Worm (Caenorhabditis elegans) whole organism, L3 larva: ENCODE measurements around the gene clc-28.

Experiments used
- egl-27 ChIP-seq: sonication (generic microtip); optimal IDR thresholded peaks from 4 replicates; lab custom pipeline; 2017; ENCODE audit warnings: missing biosample characterization, missing genetic modification reagents, missing genetic modification characterization
- lin-15B ChIP-seq: fragments of 150-350 bp; optimal IDR thresholded peaks from 2 replicates; lab custom pipeline; 2014; ENCODE audit warnings: missing biosample characterization, missing genetic modification characterization

DNA sequence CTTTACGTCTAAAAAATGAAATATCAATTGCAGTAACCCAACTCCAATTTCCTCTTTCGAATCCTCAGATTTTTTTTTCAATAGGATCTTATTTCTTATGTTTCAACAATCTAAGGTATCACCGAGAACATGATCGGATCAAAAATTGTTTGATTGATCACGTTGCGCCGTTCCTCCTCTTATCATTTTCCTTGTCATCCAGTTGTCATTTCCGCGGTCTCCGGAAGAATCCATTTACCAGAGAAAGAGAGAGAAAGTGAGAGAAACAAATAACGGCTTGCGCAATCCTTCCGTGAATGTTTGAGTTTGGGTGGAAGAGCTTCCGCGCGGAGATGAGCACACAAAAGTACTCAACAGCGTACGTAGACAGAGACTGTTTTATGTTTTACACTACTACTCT is 46.0 kb downstream of the clc-28 start:
- TF ChIP-seq egl-27 = no peak
- no peak for TF ChIP-seq lin-15B (tag; lab: Kevin White, UChicago)
